Fruit fly (Drosophila melanogaster) whole organism, embryonic: ENCODE results near the gene CG42258.
A peak's percentile ranks its signal among the peaks of the same experiment; 100 is the strongest.

ENCODE experiments used
- Adf1 ChIP-seq: fragments of 200-800 bp; sonication (Bioruptor generic); IDR thresholded peaks from 2 replicates; pipeline ENCODE4 v1.3.6; 2022; ENCODE audit warnings: missing biosample characterization, missing genetic modification characterization
- Bgb ChIP-seq: fragments of 200-800 bp; sonication (Bioruptor generic); IDR thresholded peaks from 2 replicates; pipeline ENCODE4 v1.3.6; 2022; ENCODE audit warnings: missing biosample characterization, missing genetic modification characterization; ENCODE audit not compliant: partially characterized antibody
- Blimp-1 ChIP-seq: fragments of 200-800 bp; sonication (Bioruptor generic); optimal IDR thresholded peaks from 3 replicates; lab custom pipeline; 2018; ENCODE audit warnings: missing biosample characterization, missing genetic modification characterization, mild to moderate bottlenecking, moderate library complexity, missing genetic modification reagents
- CG10274 ChIP-seq: fragments of 200-800 bp; sonication (Bioruptor generic); optimal IDR thresholded peaks from 3 replicates; lab custom pipeline; 2017; ENCODE audit warnings: missing biosample characterization, mild to moderate bottlenecking, missing genetic modification characterization
- CG12219 ChIP-seq: fragments of 200-800 bp; sonication (Bioruptor generic); optimal IDR thresholded peaks from 3 replicates; lab custom pipeline; 2018; ENCODE audit warnings: missing biosample characterization, mild to moderate bottlenecking, missing genetic modification characterization
- CG12299 ChIP-seq: fragments of 200-800 bp; sonication (Bioruptor generic); optimal IDR thresholded peaks from 2 replicates; lab custom pipeline; 2018; ENCODE audit warnings: missing biosample characterization, mild to moderate bottlenecking, missing genetic modification characterization
- CG12769 ChIP-seq: fragments of 200-800 bp; sonication (Bioruptor generic); optimal IDR thresholded peaks from 2 replicates; lab custom pipeline; 2019; ENCODE audit warnings: missing biosample characterization, mild to moderate bottlenecking, missing genetic modification characterization, moderate library complexity
- CG13894 ChIP-seq: fragments of 200-800 bp; sonication (Bioruptor generic); optimal IDR thresholded peaks from 3 replicates; lab custom pipeline; 2018; ENCODE audit warnings: missing biosample characterization, mild to moderate bottlenecking, missing genetic modification characterization, moderate library complexity
- CG15011 ChIP-seq: fragments of 200-800 bp; sonication (Bioruptor generic); optimal IDR thresholded peaks from 3 replicates; lab custom pipeline; 2018; ENCODE audit warnings: missing biosample characterization, mild to moderate bottlenecking, missing genetic modification characterization
- CG15696 ChIP-seq: fragments of 200-800 bp; sonication (Bioruptor generic); optimal IDR thresholded peaks from 2 replicates; lab custom pipeline; 2019; ENCODE audit warnings: missing biosample characterization, mild to moderate bottlenecking, missing genetic modification characterization, moderate library complexity
- CG18011 ChIP-seq: fragments of 200-800 bp; sonication (Bioruptor generic); optimal IDR thresholded peaks from 2 replicates; lab custom pipeline; 2017; ENCODE audit warnings: missing biosample characterization, missing genetic modification characterization, mild to moderate bottlenecking, moderate library complexity, missing genotype
- CG30403 ChIP-seq: fragments of 200-800 bp; sonication (Bioruptor generic); optimal IDR thresholded peaks from 3 replicates; lab custom pipeline; 2016; ENCODE audit warnings: missing biosample characterization, missing genetic modification characterization
- CG33557 ChIP-seq: fragments of 200-800 bp; sonication (Bioruptor generic); optimal IDR thresholded peaks from 2 replicates; lab custom pipeline; 2019; ENCODE audit warnings: missing biosample characterization, mild to moderate bottlenecking, missing genetic modification characterization, moderate library complexity
- CG34422 ChIP-seq: fragments of 200-800 bp; sonication (Bioruptor generic); IDR thresholded peaks from 3 replicates; pipeline ENCODE4 v1.3.6; 2022; ENCODE audit warnings: missing biosample characterization, missing genetic modification characterization
- CG4424 ChIP-seq: fragments of 200-800 bp; sonication (Bioruptor generic); optimal IDR thresholded peaks from 3 replicates; lab custom pipeline; 2016; ENCODE audit warnings: missing biosample characterization, missing genetic modification characterization
- CG4820 ChIP-seq: fragments of 200-800 bp; sonication (Bioruptor generic); optimal IDR thresholded peaks from 3 replicates; lab custom pipeline; 2016; ENCODE audit warnings: missing biosample characterization, missing genetic modification characterization
- CG8290 ChIP-seq, 3 experiments: fragments of 200-800 bp; sonication (Bioruptor generic); optimal IDR thresholded peaks; 2 replicates each; lab custom pipeline; 2016 to 2019; ENCODE audit warnings: missing biosample characterization in 3 of 3, missing genetic modification characterization in 3 of 3, mild to moderate bottlenecking in 2 of 3, moderate library complexity in 1 of 3
- CG8359 ChIP-seq: fragments of 200-800 bp; sonication (Bioruptor generic); optimal IDR thresholded peaks from 2 replicates; lab custom pipeline; 2017; ENCODE audit warnings: missing biosample characterization, mild to moderate bottlenecking, missing genetic modification characterization, borderline replicate concordance
- CG9727 ChIP-seq: fragments of 200-800 bp; sonication (Bioruptor generic); optimal IDR thresholded peaks from 3 replicates; lab custom pipeline; 2017; ENCODE audit warnings: missing biosample characterization, mild to moderate bottlenecking, missing genetic modification characterization
- CG9817 ChIP-seq: fragments of 200-800 bp; sonication (Bioruptor generic); optimal IDR thresholded peaks from 2 replicates; lab custom pipeline; 2018; ENCODE audit warnings: missing biosample characterization, mild to moderate bottlenecking, missing genetic modification characterization, moderate library complexity
- Dek ChIP-seq: fragments of 200-800 bp; sonication (Bioruptor generic); optimal IDR thresholded peaks from 3 replicates; lab custom pipeline; 2019; ENCODE audit warnings: missing biosample characterization, mild to moderate bottlenecking, missing genetic modification characterization, moderate library complexity
- Dfd ChIP-seq, 2 experiments: fragments of >200 bp; optimal IDR thresholded peaks; 2 replicates each; lab custom pipeline; 2017; ENCODE audit warnings: missing biosample characterization in 2 of 2, missing genetic modification characterization in 2 of 2
- Dip3 ChIP-seq: fragments of 200-800 bp; sonication (Bioruptor generic); optimal IDR thresholded peaks from 3 replicates; lab custom pipeline; 2016; ENCODE audit warnings: missing biosample characterization, missing genetic modification characterization
- Doc2 ChIP-seq: fragments of 200-800 bp; sonication (Bioruptor generic); IDR thresholded peaks from 2 replicates; pipeline ENCODE4 v1.3.6; 2022; ENCODE audit warnings: missing biosample characterization, missing genetic modification characterization
- Drgx ChIP-seq: fragments of 200-800 bp; sonication (Bioruptor generic); IDR thresholded peaks from 2 replicates; pipeline ENCODE4 v1.3.6; 2022; ENCODE audit warnings: missing biosample characterization, missing genetic modification characterization
- Hmr ChIP-seq: fragments of 200-800 bp; sonication (Bioruptor generic); optimal IDR thresholded peaks from 3 replicates; lab custom pipeline; 2017; ENCODE audit warnings: mild to moderate bottlenecking, missing biosample characterization, missing genetic modification reagents, missing genetic modification characterization
- Kr ChIP-seq: fragments of 200-800 bp; sonication (Bioruptor generic); optimal IDR thresholded peaks from 2 replicates; lab custom pipeline; 2017; ENCODE audit warnings: missing biosample characterization, mild to moderate bottlenecking, missing genetic modification characterization
- Lhr ChIP-seq: fragments of 200-800 bp; sonication (Bioruptor generic); optimal IDR thresholded peaks from 3 replicates; lab custom pipeline; 2017; ENCODE audit warnings: mild to moderate bottlenecking, missing biosample characterization, missing genetic modification reagents, missing genetic modification characterization
- Lpt ChIP-seq: fragments of >200 bp; optimal IDR thresholded peaks from 2 replicates; lab custom pipeline; 2018; ENCODE audit warnings: missing biosample characterization, missing genetic modification characterization
- Med ChIP-seq: fragments of 200-800 bp; sonication (Bioruptor generic); peaks from one replicate; lab custom pipeline; 2016; ENCODE audit warnings: missing biosample characterization, missing genetic modification characterization, mild to moderate bottlenecking, inconsistent platforms, moderate library complexity
- Xrp1 ChIP-seq: fragments of 200-800 bp; sonication (Bioruptor generic); IDR thresholded peaks from 2 replicates; pipeline ENCODE4 v1.3.6; 2022; ENCODE audit warnings: missing biosample characterization, missing genetic modification characterization
- abd-A ChIP-seq: fragments of 200-800 bp; sonication (Bioruptor generic); optimal IDR thresholded peaks from 3 replicates; lab custom pipeline; 2019; ENCODE audit warnings: missing biosample characterization, mild to moderate bottlenecking, missing genetic modification characterization, moderate library complexity
- ato ChIP-seq: fragments of 200-800 bp; sonication (Bioruptor generic); IDR thresholded peaks from 2 replicates; pipeline ENCODE4 v1.3.6; 2022; ENCODE audit warnings: missing biosample characterization, missing genetic modification characterization; ENCODE audit not compliant: partially characterized antibody
- caup ChIP-seq: fragments of 200-800 bp; sonication (Bioruptor generic); optimal IDR thresholded peaks from 3 replicates; lab custom pipeline; 2017; ENCODE audit warnings: missing biosample characterization, mild to moderate bottlenecking, missing genetic modification characterization, moderate library complexity; ENCODE audit not compliant: severe bottlenecking
- chinmo ChIP-seq: fragments of 200-800 bp; sonication (Bioruptor generic); IDR thresholded peaks from 4 replicates; pipeline ENCODE4 v1.3.6; 2022; ENCODE audit warnings: missing biosample characterization, missing genetic modification characterization; ENCODE audit not compliant: partially characterized antibody
- dysf ChIP-seq: fragments of 200-800 bp; sonication (Bioruptor generic); IDR thresholded peaks from 3 replicates; pipeline ENCODE4 v1.3.6; 2022; ENCODE audit warnings: missing biosample characterization, missing genetic modification characterization
- lbe ChIP-seq: fragments of 200-800 bp; sonication (Bioruptor generic); optimal IDR thresholded peaks from 2 replicates; lab custom pipeline; 2016; ENCODE audit warnings: missing biosample characterization, mild to moderate bottlenecking, missing genetic modification characterization
- nom ChIP-seq: fragments of 200-800 bp; sonication (Bioruptor generic); optimal IDR thresholded peaks from 2 replicates; lab custom pipeline; 2017; ENCODE audit warnings: missing biosample characterization, missing genetic modification characterization, mild to moderate bottlenecking, moderate library complexity, missing genetic modification reagents
- salm ChIP-seq: fragments of 200-800 bp; sonication (Bioruptor generic); optimal IDR thresholded peaks from 2 replicates; lab custom pipeline; 2018; ENCODE audit warnings: missing biosample characterization, mild to moderate bottlenecking, missing genetic modification characterization
- sc ChIP-seq, 3 experiments: fragments of >200 bp in 2 of 3; fragments of 200-800 bp in 1 of 3; sonication (Bioruptor generic) in 1 of 3; optimal IDR thresholded peaks; 2 replicates in 2 of 3; 3 replicates in 1 of 3; lab custom pipeline; 2017; ENCODE audit warnings: mild to moderate bottlenecking in 1 of 3, missing biosample characterization in 1 of 3, missing genetic modification characterization in 1 of 3, missing genetic modification reagents in 1 of 3
- wdn ChIP-seq: fragments of 200-800 bp; sonication (Bioruptor generic); IDR thresholded peaks from 2 replicates; pipeline ENCODE4 v1.3.6; 2022; ENCODE audit warnings: missing biosample characterization, missing genetic modification characterization
- wor ChIP-seq: fragments of 200-800 bp; sonication (Bioruptor generic); IDR thresholded peaks from 2 replicates; pipeline ENCODE4 v1.3.6; 2022; ENCODE audit warnings: missing biosample characterization, missing genetic modification characterization
- zfh1 ChIP-seq: fragments of 200-800 bp; sonication (Bioruptor generic); IDR thresholded peaks from 3 replicates; pipeline ENCODE4 v1.3.6; 2022; ENCODE audit warnings: missing biosample characterization, missing genetic modification characterization

The CG42258 gene

dm6 chrX:12480282-12480681, 17.0 kb downstream of the CG42258 start (continued):
- no peak for TF ChIP-seq wor (GFP tag; lab: Robert Waterston, UW)
- peak; percentile 19 for TF ChIP-seq CG9727 (GFP tag; lab: Kevin White, UChicago)
- TF ChIP-seq CG12299, result peak; percentile 16
- peak; percentile 54; the same call in 1 of the 2 replicates for TF ChIP-seq Xrp1 (GFP tag; lab: Robert Waterston, UW)
- TF ChIP-seq CG10274 (GFP tag; lab: Kevin White, UChicago), result no peak
- TF ChIP-seq CG12219 (GFP tag; lab: Kevin White, UChicago), result no peak
- no peak for TF ChIP-seq Dfd (GFP tag; optimal IDR thresholded peaks at IDR 0.05; lab: Kevin White, UChicago)
- peak; percentile 2 for TF ChIP-seq Dek (tag; lab: Kevin White, UChicago)
- no peak for TF ChIP-seq lbe (GFP tag; lab: Kevin White, UChicago)
- peak; percentile 5 for TF ChIP-seq CG9817 (tag; lab: Kevin White, UChicago)
- peak; percentile 12 for TF ChIP-seq CG30403
- TF ChIP-seq dysf (GFP tag; lab: Robert Waterston, UW), result 0 out of 3 replicates have a peak, but pooled peaks have one; percentile 34
- TF ChIP-seq, all 482 proteins: peak for 88

dm6 chrX:12486294-12487020, 23.1 kb downstream of the CG42258 start, which contains the start of gene Cpr11A:
Gene Cpr11A, plus strand, starts transcription at chrX:12486970.
- TF ChIP-seq abd-A (tag; lab: Kevin White, UChicago) (peak; percentile 51), CG13894 (tag; lab: Kevin White, UChicago) (peak; percentile 22), Lhr (GFP tag; lab: Kevin White, UChicago) (no peak), chinmo (peak; percentile 76; the same call in 1 of the 4 replicates), wdn (GFP tag; lab: Robert Waterston, UW) (no peak), Hmr (GFP tag; lab: Kevin White, UChicago) (no peak), CG12769 (tag; lab: Kevin White, UChicago) (peak; percentile 58), Adf1 (peak; percentile 46; the same call in 1 of the 2 replicates)
- TF ChIP-seq, all 482 proteins: peak for 5

DNA sequence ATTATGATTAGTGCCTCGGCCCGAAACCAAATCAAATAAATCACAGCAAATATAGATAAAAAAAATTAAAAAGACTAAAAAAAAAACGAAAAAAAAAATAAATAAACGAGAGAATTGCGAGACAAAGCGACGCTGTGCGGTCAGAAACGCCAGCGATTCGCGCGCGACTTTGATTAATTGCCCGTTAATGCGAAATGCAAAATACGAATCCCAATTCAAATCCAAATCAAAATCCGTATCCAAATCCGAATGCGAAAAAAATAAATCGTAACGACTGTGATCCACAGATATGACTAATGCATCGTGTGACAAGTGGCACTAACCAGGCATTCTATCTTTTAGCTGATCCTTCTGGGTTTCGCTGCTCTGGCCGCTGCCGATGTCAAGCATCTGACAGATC, 24.2 kb downstream of the CG42258 start:
- TF ChIP-seq sc (optimal IDR thresholded peaks at IDR 0.05; lab: Kevin White, UChicago), result no peak
- TF ChIP-seq sc (GFP tag; optimal IDR thresholded peaks at IDR 0.05; lab: Kevin White, UChicago), result no peak
- TF ChIP-seq CG8359 (GFP tag; lab: Kevin White, UChicago), result peak; percentile 95
- peak; percentile 44 for TF ChIP-seq Med (GFP tag; lab: Kevin White, UChicago)
- TF ChIP-seq zfh1 (GFP tag; lab: Robert Waterston, UW), result no peak
- no peak for TF ChIP-seq CG15011 (GFP tag; lab: Kevin White, UChicago)
- no peak for TF ChIP-seq Lpt
- TF ChIP-seq CG4820 (GFP tag; lab: Kevin White, UChicago), result no peak

DNA sequence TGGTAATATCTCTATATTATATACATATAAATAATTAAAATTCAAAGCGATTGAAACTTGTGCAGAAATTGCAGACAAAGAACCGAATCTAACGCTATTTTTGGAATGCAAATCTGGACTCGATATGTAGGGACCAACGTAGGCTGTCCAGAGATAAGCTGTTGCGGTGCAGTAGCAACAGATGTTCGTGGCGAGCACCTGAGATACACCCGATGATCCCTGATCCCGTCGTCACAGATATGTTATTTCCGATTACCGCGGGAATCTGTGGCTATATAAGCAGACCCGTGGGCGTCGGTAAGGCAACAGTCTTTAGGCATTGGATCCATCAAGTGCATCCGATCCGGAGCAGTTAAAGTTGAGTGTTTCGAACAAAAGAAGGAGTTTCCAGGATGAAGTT, 26.7 kb downstream of the CG42258 start, which contains the start of gene Lsp1alpha:
Lsp1alpha (plus strand) TSS at position 301 of the 400 bp plus-strand sequence.
- TF ChIP-seq CG4424 (GFP tag; lab: Kevin White, UChicago) (no peak), CG34422 (no peak), abd-A (tag; lab: Kevin White, UChicago) (no peak), caup (no peak), ato (no peak), Dip3 (GFP tag; lab: Kevin White, UChicago) (no peak), CG15696 (tag; lab: Kevin White, UChicago) (no peak), Bgb (GFP tag; lab: Robert Waterston, UW) (no peak), CG9727 (GFP tag; lab: Kevin White, UChicago) (no peak), lbe (GFP tag; lab: Kevin White, UChicago) (no peak), CG33557 (no peak), CG8290 (GFP tag; optimal IDR thresholded peaks at IDR 0.05; lab: Kevin White, UChicago) (no peak), CG8290 (tag; optimal IDR thresholded peaks at IDR 0.05; lab: Kevin White, UChicago) (no peak), Drgx (GFP tag; lab: Robert Waterston, UW) (no peak), Blimp-1 (GFP tag; lab: Kevin White, UChicago) (no peak), Doc2 (GFP tag; lab: Robert Waterston, UW) (no peak), CG18011 (GFP tag; lab: Kevin White, UChicago) (no peak), Kr (GFP tag; lab: Kevin White, UChicago) (no peak), salm (tag; lab: Kevin White, UChicago) (no peak), nom (no peak)
